Worm (Caenorhabditis elegans) whole organism, late embryonic: ENCODE results near the gene mrpl-10.

Source experiments
- hlh-8 ChIP-seq: sonication (generic microtip); optimal IDR thresholded peaks from 2 replicates; lab custom pipeline; 2016; ENCODE audit warnings: missing genotype, missing genetic modification characterization, missing compliant biosample characterization
- nfya-1 ChIP-seq: sonication (generic microtip); optimal IDR thresholded peaks from 2 replicates; lab custom pipeline; 2017; ENCODE audit warnings: missing genetic modification characterization, mild to moderate bottlenecking, missing compliant biosample characterization, antibody characterized with exemption, moderate library complexity
- pha-4 ChIP-seq: fragments of 150-350 bp; optimal IDR thresholded peaks from 2 replicates; lab custom pipeline; 2018; ENCODE audit warnings: missing biosample characterization, missing genetic modification reagents, missing genetic modification characterization
- sox-2 ChIP-seq: fragments of 200-800 bp; sonication (Bioruptor generic); IDR thresholded peaks from 2 replicates; pipeline ENCODE4 v1.3.6; 2022; ENCODE audit warnings: missing genetic modification reagents, missing genetic modification characterization, missing compliant biosample characterization

- no peak for TF ChIP-seq pha-4 (tag; lab: Kevin White, UChicago)
- TF ChIP-seq hlh-8 (tag; lab: Kevin White, UChicago): no peak
- TF ChIP-seq sox-2 (GFP tag; lab: Robert Waterston, UW): no peak
- no peak for TF ChIP-seq nfya-1 (tag; lab: Kevin White, UChicago)
These were observed 18.6 kb downstream of the mrpl-10 start for ce11 chrII:8259674-8260073.
